Worm (Caenorhabditis elegans): Measurements from ENCODE around the gene sre-11.

sre-11 gene

ce11 chrV:7683907-7684655 lies at the start of gene sre-11:
TSS of gene sre-11 (minus strand) at chrV:7683957.
- TF ChIP-seq pha-4 (tag; optimal IDR thresholded peaks at IDR 0.05) (no peak), blmp-1 (tag; optimal IDR thresholded peaks at IDR 0.05) (no peak), lsy-2 (tag; optimal IDR thresholded peaks at IDR 0.05) (no peak), lin-13 (tag; optimal IDR thresholded peaks at IDR 0.05) (no peak), sem-2 (GFP tag; optimal IDR thresholded peaks at IDR 0.05) (no peak), nhr-76 (tag; optimal IDR thresholded peaks at IDR 0.05) (no peak), nhr-237 (tag; optimal IDR thresholded peaks at IDR 0.05) (no peak), mep-1 (tag; optimal IDR thresholded peaks at IDR 0.05) (no peak), mab-5 (tag; optimal IDR thresholded peaks at IDR 0.05) (no peak), ceh-83 (GFP tag; optimal IDR thresholded peaks at IDR 0.05) (no peak), M03D4.4 (tag; optimal IDR thresholded peaks at IDR 0.05) (no peak), hlh-1 (tag; optimal IDR thresholded peaks at IDR 0.05) (no peak), zip-8 (tag; optimal IDR thresholded peaks at IDR 0.05) (no peak), flh-1 (GFP tag; optimal IDR thresholded peaks at IDR 0.05) (no peak), bed-3 (GFP tag; optimal IDR thresholded peaks at IDR 0.05) (no peak)

ce11 chrV:7733240-7733765 lies 49.5 kb upstream of the sre-11 start:
- TF ChIP-seq unc-120 (tag; optimal IDR thresholded peaks at IDR 0.05; ENCODE audit: poor library complexity, severe bottlenecking) (no peak), ces-1 (GFP tag; optimal IDR thresholded peaks at IDR 0.05) (no peak), unc-39 (tag; optimal IDR thresholded peaks at IDR 0.05) (no peak), ceh-43 (GFP tag; optimal IDR thresholded peaks at IDR 0.05) (no peak), hlh-1 (tag; optimal IDR thresholded peaks at IDR 0.05) (no peak), flh-1 (GFP tag; optimal IDR thresholded peaks at IDR 0.05) (no peak), mep-1 (tag; optimal IDR thresholded peaks at IDR 0.05) (no peak), bed-3 (GFP tag; optimal IDR thresholded peaks at IDR 0.05) (no peak), unc-62 (GFP tag; optimal IDR thresholded peaks at IDR 0.05) (no peak), sptf-1 (tag; optimal IDR thresholded peaks at IDR 0.05) (no peak), mab-5 (tag; optimal IDR thresholded peaks at IDR 0.05) (no peak), pha-4 (tag; optimal IDR thresholded peaks at IDR 0.05) (no peak), ztf-11 (tag; optimal IDR thresholded peaks at IDR 0.05) (no peak), ceh-39 (tag; optimal IDR thresholded peaks at IDR 0.05) (no peak), ham-2 (GFP tag; optimal IDR thresholded peaks at IDR 0.05) (no peak)

ce11 chrV:7730488-7730887 lies 46.7 kb upstream of the sre-11 start:
- TF ChIP-seq sptf-1 (tag; optimal IDR thresholded peaks at IDR 0.05) (peak; percentile 34), drap-1 (GFP tag; optimal IDR thresholded peaks at IDR 0.05) (peak; percentile 5), unc-120 (tag; optimal IDR thresholded peaks at IDR 0.05; ENCODE audit: poor library complexity, severe bottlenecking) (no peak), ceh-83 (GFP tag; optimal IDR thresholded peaks at IDR 0.05) (peak; percentile 21), mls-2 (tag; optimal IDR thresholded peaks at IDR 0.05) (peak; percentile 39)

- TF ChIP-seq ceh-39 (tag; optimal IDR thresholded peaks at IDR 0.05): no peak
- no peak for TF ChIP-seq hlh-1 (tag; optimal IDR thresholded peaks at IDR 0.05)
- TF ChIP-seq ceh-83 (GFP tag; optimal IDR thresholded peaks at IDR 0.05): no peak
- TF ChIP-seq nhr-28 (tag; optimal IDR thresholded peaks at IDR 0.05): no peak
- no peak for TF ChIP-seq unc-62 (GFP tag; optimal IDR thresholded peaks at IDR 0.05)
- no peak for TF ChIP-seq ham-2 (GFP tag; optimal IDR thresholded peaks at IDR 0.05)
- TF ChIP-seq lsy-2 (tag; optimal IDR thresholded peaks at IDR 0.05): no peak
- TF ChIP-seq ceh-43 (GFP tag; optimal IDR thresholded peaks at IDR 0.05): no peak
Observed at ce11 chrV:7728679-7729027, 44.9 kb upstream of the sre-11 start, which contains the start of gene Y97E10C.1. TSS of gene Y97E10C.1 (plus strand) at chrV:7728879.

- no peak for TF ChIP-seq nhr-76 (tag; optimal IDR thresholded peaks at IDR 0.05)
- TF ChIP-seq zip-8 (tag; optimal IDR thresholded peaks at IDR 0.05): no peak
- TF ChIP-seq ceh-83 (GFP tag; optimal IDR thresholded peaks at IDR 0.05): no peak
- no peak for TF ChIP-seq unc-39 (tag; optimal IDR thresholded peaks at IDR 0.05)
- TF ChIP-seq M03D4.4 (tag; optimal IDR thresholded peaks at IDR 0.05): no peak
- peak; percentile 12 for TF ChIP-seq sptf-1 (tag; optimal IDR thresholded peaks at IDR 0.05)
- TF ChIP-seq blmp-1 (tag; optimal IDR thresholded peaks at IDR 0.05): peak; percentile 50
- no peak for TF ChIP-seq nhr-2 (tag; optimal IDR thresholded peaks at IDR 0.05)
- no peak for TF ChIP-seq lin-13 (tag; optimal IDR thresholded peaks at IDR 0.05)
- no peak for TF ChIP-seq tbx-8 (GFP tag; optimal IDR thresholded peaks at IDR 0.05)
- TF ChIP-seq ham-2 (GFP tag; optimal IDR thresholded peaks at IDR 0.05): peak; percentile 64
- TF ChIP-seq hlh-1 (tag; optimal IDR thresholded peaks at IDR 0.05): no peak
- no peak for TF ChIP-seq ceh-39 (tag; optimal IDR thresholded peaks at IDR 0.05)
- TF ChIP-seq elt-3 (tag; optimal IDR thresholded peaks at IDR 0.05): no peak
- no peak for TF ChIP-seq nhr-237 (tag; optimal IDR thresholded peaks at IDR 0.05)
- no peak for TF ChIP-seq ztf-11 (tag; optimal IDR thresholded peaks at IDR 0.05)
- TF ChIP-seq lin-32 (GFP tag; optimal IDR thresholded peaks at IDR 0.05): no peak
- TF ChIP-seq flh-1 (GFP tag; optimal IDR thresholded peaks at IDR 0.05): no peak
- no peak for TF ChIP-seq snpc-4 (tag; optimal IDR thresholded peaks at IDR 0.05)
- TF ChIP-seq elt-1 (tag; optimal IDR thresholded peaks at IDR 0.05; ENCODE audit: borderline replicate concordance, insufficient read depth): no peak
- TF ChIP-seq mls-2 (tag; optimal IDR thresholded peaks at IDR 0.05): peak; percentile 58
- TF ChIP-seq nhr-28 (tag; optimal IDR thresholded peaks at IDR 0.05): no peak
- TF ChIP-seq nhr-12 (tag; optimal IDR thresholded peaks at IDR 0.05): no peak
- TF ChIP-seq mep-1 (tag; optimal IDR thresholded peaks at IDR 0.05): no peak
- no peak for TF ChIP-seq ceh-43 (GFP tag; optimal IDR thresholded peaks at IDR 0.05)
- peak; percentile 5 for TF ChIP-seq lsy-2 (tag; optimal IDR thresholded peaks at IDR 0.05)
- peak; percentile 16 for TF ChIP-seq pha-4 (tag; optimal IDR thresholded peaks at IDR 0.05)
- peak; percentile 49 for TF ChIP-seq mab-5 (tag; optimal IDR thresholded peaks at IDR 0.05)
- no peak for TF ChIP-seq drap-1 (GFP tag; optimal IDR thresholded peaks at IDR 0.05)
- TF ChIP-seq unc-120 (tag; optimal IDR thresholded peaks at IDR 0.05; ENCODE audit: poor library complexity, severe bottlenecking): peak; percentile 97
- TF ChIP-seq ces-1 (GFP tag; optimal IDR thresholded peaks at IDR 0.05): peak; percentile 93
- TF ChIP-seq bed-3 (GFP tag; optimal IDR thresholded peaks at IDR 0.05): no peak
Observed at ce11 chrV:7728003-7728678, 44.4 kb upstream of the sre-11 start.

All from whole organism, mixed stage, embryonic.